Worm (Caenorhabditis elegans): Measurements from ENCODE around the gene srx-114.

- TF ChIP-seq nhr-28 (tag; optimal IDR thresholded peaks at IDR 0.05) (no peak), M03D4.4 (tag; optimal IDR thresholded peaks at IDR 0.05) (no peak), lin-13 (tag; optimal IDR thresholded peaks at IDR 0.05) (no peak), nhr-12 (tag; optimal IDR thresholded peaks at IDR 0.05) (no peak), lsy-2 (tag; optimal IDR thresholded peaks at IDR 0.05) (no peak), unc-62 (GFP tag; optimal IDR thresholded peaks at IDR 0.05) (no peak), mep-1 (tag; optimal IDR thresholded peaks at IDR 0.05) (no peak), elt-3 (tag; optimal IDR thresholded peaks at IDR 0.05) (no peak), mab-5 (tag; optimal IDR thresholded peaks at IDR 0.05) (no peak), ceh-83 (GFP tag; optimal IDR thresholded peaks at IDR 0.05) (no peak), flh-1 (GFP tag; optimal IDR thresholded peaks at IDR 0.05) (no peak), snpc-4 (tag; optimal IDR thresholded peaks at IDR 0.05) (no peak), elt-1 (tag; optimal IDR thresholded peaks at IDR 0.05; ENCODE audit: borderline replicate concordance, insufficient read depth) (no peak)
Measured at ce11 chrII:5387217-5387616, 45.8 kb downstream of the srx-114 start, which contains the start of gene ccpp-6.
